Worm (Caenorhabditis elegans): ENCODE results near the gene daf-28.
A peak's percentile ranks its signal among the peaks of the same experiment; 100 is the strongest.

daf-28 gene

DNA sequence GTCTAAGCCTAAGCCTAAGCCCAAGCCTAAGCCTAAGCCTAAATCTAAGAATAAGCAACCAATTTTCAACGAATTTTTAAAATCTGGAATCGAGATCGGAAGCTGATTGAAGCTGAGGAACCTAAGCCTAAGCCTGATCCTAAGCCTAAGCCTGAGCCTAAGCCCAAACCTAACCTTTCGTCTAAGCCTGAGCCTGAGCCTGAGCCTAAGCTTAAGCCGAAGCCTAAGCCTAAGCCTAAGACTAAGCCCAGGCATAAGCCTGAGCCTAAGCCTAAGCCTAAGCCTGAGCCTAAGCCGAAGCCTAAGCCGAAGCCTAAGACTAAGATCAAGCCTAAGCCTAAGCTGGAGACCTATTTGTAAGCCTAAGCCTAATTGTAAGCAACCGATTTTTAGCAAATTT is 12.5 kb downstream of the daf-28 start:
- no peak for TF ChIP-seq ama-1 (optimal IDR thresholded peaks at IDR 0.05)
- no peak for TF ChIP-seq K02D7.2 (tag; optimal IDR thresholded peaks at IDR 0.05)
- TF ChIP-seq dve-1 (tag; optimal IDR thresholded peaks at IDR 0.05): peak; percentile 57

DNA sequence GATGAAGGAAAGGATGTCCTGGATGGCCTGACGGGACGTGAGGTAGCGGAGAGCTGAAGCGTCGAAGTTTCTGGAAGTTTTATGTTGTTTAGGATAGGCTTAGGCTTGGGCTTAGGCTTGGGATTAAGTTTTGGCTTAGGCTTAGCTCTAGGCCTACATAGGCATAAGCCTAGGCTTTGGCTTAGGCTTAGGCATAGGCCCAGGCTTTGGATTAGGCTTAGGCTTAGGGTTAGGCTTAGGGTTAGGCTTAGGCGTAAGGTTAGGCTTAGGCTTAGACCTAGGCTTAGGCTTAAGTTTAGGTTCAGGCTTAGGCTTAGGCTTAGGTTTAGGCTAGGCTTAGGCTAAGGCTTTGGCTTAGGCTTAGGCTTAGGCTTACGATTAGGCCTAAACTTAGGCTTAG is 14.3 kb downstream of the daf-28 start:
- TF ChIP-seq ceh-31 (tag; optimal IDR thresholded peaks at IDR 0.05) (no peak), nhr-232 (tag; optimal IDR thresholded peaks at IDR 0.05) (no peak), unc-86 (tag; optimal IDR thresholded peaks at IDR 0.05) (no peak), hlh-30 (tag; optimal IDR thresholded peaks at IDR 0.05; ENCODE audit: insufficient read depth) (no peak), tbx-7 (tag; optimal IDR thresholded peaks at IDR 0.05) (no peak), ceh-18 (tag; optimal IDR thresholded peaks at IDR 0.05) (no peak), hlh-15 (tag; optimal IDR thresholded peaks at IDR 0.05) (no peak), pag-3 (tag; optimal IDR thresholded peaks at IDR 0.05; ENCODE audit: borderline replicate concordance) (peak; percentile 42), hlh-8 (tag; optimal IDR thresholded peaks at IDR 0.05) (no peak), dve-1 (tag; optimal IDR thresholded peaks at IDR 0.05) (peak; percentile 71), pqm-1 (tag; optimal IDR thresholded peaks at IDR 0.05) (no peak), ceh-14 (tag; optimal IDR thresholded peaks at IDR 0.05) (no peak), ets-4 (tag; optimal IDR thresholded peaks at IDR 0.05) (no peak), unc-42 (tag; optimal IDR thresholded peaks at IDR 0.05) (no peak), ceh-2 (tag; optimal IDR thresholded peaks at IDR 0.05) (no peak), madf-2 (tag; optimal IDR thresholded peaks at IDR 0.05) (no peak), pax-1 (tag; optimal IDR thresholded peaks at IDR 0.05) (no peak)

DNA sequence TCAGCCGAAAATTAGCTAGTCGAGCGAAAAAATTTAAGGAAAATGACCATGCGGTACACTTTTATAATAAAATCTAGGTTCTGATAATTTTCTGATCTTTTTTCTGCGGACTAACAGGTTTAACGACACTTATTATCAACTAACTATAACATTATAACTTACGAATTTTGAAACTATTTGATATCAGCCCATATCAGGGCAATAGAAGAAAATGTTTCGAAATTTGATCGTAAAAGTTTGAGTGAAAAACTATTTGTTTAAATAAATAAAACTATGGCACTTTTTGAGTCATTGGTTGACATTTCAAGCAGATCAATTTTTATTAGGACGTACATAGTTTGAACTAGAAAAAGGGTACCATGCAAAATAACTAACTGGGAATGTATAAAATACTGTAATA is 15.9 kb downstream of the daf-28 start, which contains the start of gene pcp-4:
TSS of gene pcp-4 (minus strand) at position 197 of the 400 bp plus-strand sequence.
- TF ChIP-seq unc-3 (GFP tag; conservative IDR thresholded peaks at IDR 0.05) (no peak), unc-3 (tag; optimal IDR thresholded peaks at IDR 0.05) (no peak), npax-4 (tag; optimal IDR thresholded peaks at IDR 0.05) (no peak), ceh-34 (tag; optimal IDR thresholded peaks at IDR 0.05) (no peak), che-1 (tag; optimal IDR thresholded peaks at IDR 0.05) (no peak), tbx-7 (tag; optimal IDR thresholded peaks at IDR 0.05) (no peak), K09A11.1 (tag; optimal IDR thresholded peaks at IDR 0.05; ENCODE audit: insufficient read depth) (no peak), unc-86 (tag; optimal IDR thresholded peaks at IDR 0.05) (no peak), fkh-6 (tag; optimal IDR thresholded peaks at IDR 0.05) (no peak), C08G9.2 (tag; optimal IDR thresholded peaks at IDR 0.05) (no peak), ceh-2 (tag; optimal IDR thresholded peaks at IDR 0.05) (no peak), ets-4 (tag; optimal IDR thresholded peaks at IDR 0.05) (no peak), eyg-1 (tag; optimal IDR thresholded peaks at IDR 0.05) (no peak), pat-9 (tag; optimal IDR thresholded peaks at IDR 0.05) (no peak), ceh-45 (GFP tag; IDR thresholded peaks at IDR 0.05) (no peak), hlh-15 (tag; optimal IDR thresholded peaks at IDR 0.05) (no peak), lin-11 (tag; optimal IDR thresholded peaks at IDR 0.05) (no peak), gmeb-2 (tag; optimal IDR thresholded peaks at IDR 0.05) (no peak), lim-6 (tag; optimal IDR thresholded peaks at IDR 0.05) (no peak), F13H6.1 (tag; optimal IDR thresholded peaks at IDR 0.05) (no peak)

DNA sequence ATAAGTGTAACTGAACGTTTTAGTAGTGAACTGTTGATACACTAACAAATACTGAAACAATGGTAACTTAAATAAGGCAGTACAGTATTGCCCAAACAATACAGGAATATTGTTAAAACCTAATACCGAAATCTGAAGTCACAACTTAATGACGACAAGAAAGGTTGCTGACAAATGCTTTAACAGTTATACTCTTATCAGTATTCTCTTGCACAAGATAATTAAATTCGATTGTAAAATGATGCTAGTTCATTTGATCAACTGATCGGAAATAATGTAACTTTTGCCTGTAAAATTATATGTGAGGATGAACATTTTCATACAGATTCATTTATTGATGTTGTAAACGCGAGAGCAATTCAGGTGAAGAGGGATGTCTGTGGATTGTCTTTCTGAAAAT is 16.7 kb downstream of the daf-28 start:
- no peak for TF ChIP-seq unc-55 (GFP tag; optimal IDR thresholded peaks at IDR 0.05)
- TF ChIP-seq Y22D7AL.16 (tag; optimal IDR thresholded peaks at IDR 0.05): no peak
- no peak for TF ChIP-seq ama-1 (optimal IDR thresholded peaks at IDR 0.05)
- no peak for TF ChIP-seq sdc-2 (tag; optimal IDR thresholded peaks at IDR 0.05)
- no peak for TF ChIP-seq T23F11.4 (GFP tag; optimal IDR thresholded peaks at IDR 0.05)
- TF ChIP-seq hlh-30 (tag; optimal IDR thresholded peaks at IDR 0.05; ENCODE audit: insufficient read depth): no peak
- TF ChIP-seq dve-1 (tag; optimal IDR thresholded peaks at IDR 0.05): no peak
- TF ChIP-seq lim-6 (tag; optimal IDR thresholded peaks at IDR 0.05): no peak
- no peak for TF ChIP-seq pax-1 (tag; optimal IDR thresholded peaks at IDR 0.05)
- TF ChIP-seq unc-42 (tag; optimal IDR thresholded peaks at IDR 0.05): no peak
- TF ChIP-seq pha-2 (tag; optimal IDR thresholded peaks at IDR 0.05): no peak
- TF ChIP-seq ceh-45 (GFP tag; IDR thresholded peaks at IDR 0.05): no peak
- TF ChIP-seq ceh-31 (tag; optimal IDR thresholded peaks at IDR 0.05): no peak
- no peak for TF ChIP-seq pros-1 (tag; optimal IDR thresholded peaks at IDR 0.05)
- no peak for TF ChIP-seq ceh-24 (tag; optimal IDR thresholded peaks at IDR 0.05)
- no peak for TF ChIP-seq nfya-1 (tag; optimal IDR thresholded peaks at IDR 0.05)
